Fruit fly (Drosophila melanogaster): Measurements from ENCODE around the gene CG17325.

DNA sequence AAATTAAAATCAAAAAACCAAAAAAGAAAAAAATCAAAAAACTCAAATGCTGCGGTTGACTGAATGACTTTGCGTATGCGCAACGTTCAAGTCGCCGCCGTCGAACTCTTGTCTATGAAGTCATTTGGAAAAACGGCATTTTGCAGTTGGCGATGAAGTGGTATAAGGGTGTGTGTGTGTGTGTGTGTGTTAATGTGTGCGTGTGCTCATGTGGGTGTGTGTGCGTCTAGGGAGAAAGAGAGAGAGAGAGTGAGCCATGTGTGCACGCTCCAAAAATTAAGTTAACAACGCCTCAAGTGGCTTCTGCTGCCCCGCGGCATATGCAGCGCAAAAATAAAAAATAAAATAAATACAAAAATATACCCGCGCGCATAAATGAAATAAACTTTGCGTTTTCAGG, 35.0 kb upstream of the CG17325 start:
- TF ChIP-seq Eip78C (GFP tag) (peak; percentile 32), Ets21C (GFP tag; optimal IDR thresholded peaks at IDR 0.05) (no peak), svp (GFP tag) (no peak), Ets96B (tag; optimal IDR thresholded peaks at IDR 0.05) (no peak), spab (GFP tag; optimal IDR thresholded peaks at IDR 0.05) (no peak), Hr38 (GFP tag; optimal IDR thresholded peaks at IDR 0.05) (no peak), cyc (GFP tag; optimal IDR thresholded peaks at IDR 0.05) (no peak), CG34406 (GFP tag; optimal IDR thresholded peaks at IDR 0.05) (no peak), Blimp-1 (GFP tag; optimal IDR thresholded peaks at IDR 0.05) (no peak)

Measured in whole organism, prepupa.